Worm (Caenorhabditis elegans) whole organism, midembryonic: ENCODE measurements around the gene C18G1.1.

ENCODE experiments used
- cog-1 ChIP-seq: sonication (generic microtip); optimal IDR thresholded peaks from 2 replicates; lab custom pipeline; 2016; ENCODE audit warnings: missing genetic modification characterization, missing compliant biosample characterization
- flt-1 ChIP-seq: fragments of 200-800 bp; sonication (Bioruptor generic); IDR thresholded peaks from 2 replicates; pipeline ENCODE4 v1.3.6; 2022; ENCODE audit warnings: missing genetic modification characterization, missing compliant biosample characterization
- klf-2 ChIP-seq: fragments of 200-800 bp; sonication (Bioruptor generic); conservative IDR thresholded peaks from 2 replicates; pipeline ENCODE4 v1.3.6; 2022; ENCODE audit warnings: missing genetic modification reagents, missing genetic modification characterization, missing compliant biosample characterization
- ref-1 ChIP-seq: fragments of 200-800 bp; sonication (Bioruptor generic); conservative IDR thresholded peaks from 2 replicates; pipeline ENCODE4 v1.3.6; 2022; ENCODE audit warnings: missing genetic modification reagents, missing genetic modification characterization, missing compliant biosample characterization
- tab-1 ChIP-seq: fragments of 200-800 bp; sonication (Bioruptor generic); IDR thresholded peaks from 2 replicates; pipeline ENCODE4 v1.3.6; 2022; ENCODE audit warnings: missing genetic modification characterization, missing compliant biosample characterization
- ztf-23 ChIP-seq: fragments of 200-800 bp; sonication (Bioruptor generic); IDR thresholded peaks from 2 replicates; pipeline ENCODE4 v1.3.6; 2022; ENCODE audit warnings: missing genetic modification reagents, missing genetic modification characterization, missing compliant biosample characterization
- ztf-29 ChIP-seq: fragments of 200-800 bp; sonication (Bioruptor generic); IDR thresholded peaks from 2 replicates; pipeline ENCODE4 v1.3.6; 2022; ENCODE audit warnings: missing genetic modification reagents, missing genetic modification characterization, missing compliant biosample characterization

DNA sequence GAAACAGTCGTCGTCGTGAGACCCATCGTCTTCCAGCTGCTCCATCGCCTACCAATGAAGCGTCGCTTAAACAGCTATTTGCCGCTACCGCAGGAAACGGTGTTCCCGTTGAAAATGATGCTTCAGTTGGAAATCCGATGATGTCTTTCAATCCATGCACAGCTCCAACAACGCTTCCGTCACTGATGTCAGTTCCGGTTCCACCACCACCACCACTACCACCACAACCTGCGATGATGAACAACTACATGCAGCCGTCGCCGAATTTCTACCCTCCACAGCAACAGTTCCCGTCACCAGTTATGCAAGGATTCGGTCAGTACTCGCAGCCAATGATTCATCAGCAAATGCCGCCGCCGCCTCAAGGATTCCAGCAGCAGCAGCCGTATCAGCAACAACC is 43.8 kb upstream of the C18G1.1 start:
- TF ChIP-seq flt-1 (no peak), ztf-29 (GFP tag; lab: Robert Waterston, UW) (no peak), cog-1 (no peak), ref-1 (GFP tag; lab: Robert Waterston, UW) (no peak), ztf-23 (GFP tag; lab: Robert Waterston, UW) (no peak), klf-2 (no peak), tab-1 (GFP tag; lab: Robert Waterston, UW) (no peak)
